Worm (Caenorhabditis elegans): ENCODE measurements around the gene C33H5.16.

Gene C33H5.16

ce11 chrIV:7794709-7795108, 8.4 kb downstream of the C33H5.16 start, which contains the start of gene ntp-1:
Gene ntp-1, minus strand, starts transcription at chrIV:7794809.
- no peak for TF ChIP-seq pha-4 (tag; optimal IDR thresholded peaks at IDR 0.05)
- TF ChIP-seq B0019.2 (GFP tag; conservative IDR thresholded peaks at IDR 0.05): no peak
- TF ChIP-seq tlf-1 (GFP tag; optimal IDR thresholded peaks at IDR 0.05): no peak

ce11 chrIV:7791821-7792446, 11.2 kb downstream of the C33H5.16 start, which contains the start of gene C33H5.13:
Gene C33H5.13, minus strand, starts transcription at chrIV:7792263.
- TF ChIP-seq F39B2.1 (GFP tag; IDR thresholded peaks at IDR 0.05) (no peak), nhr-90 (tag; optimal IDR thresholded peaks at IDR 0.05) (no peak), egl-18 (GFP tag; IDR thresholded peaks at IDR 0.05) (no peak), nhr-80 (tag; optimal IDR thresholded peaks at IDR 0.05) (peak; percentile 66), snpc-1.1 (tag; optimal IDR thresholded peaks at IDR 0.05; ENCODE audit: insufficient read depth) (no peak), ZK185.1 (tag; optimal IDR thresholded peaks at IDR 0.05; ENCODE audit: poor library complexity, severe bottlenecking) (peak; percentile 12), dpl-1 (GFP tag; optimal IDR thresholded peaks at IDR 0.05) (no peak), Y53G8AR.9 (GFP tag; conservative IDR thresholded peaks at IDR 0.05) (0 out of 2 replicates have a peak, but pooled peaks have one; percentile 60), repo-1 (tag; optimal IDR thresholded peaks at IDR 0.05) (no peak), snpc-3.4 (tag; optimal IDR thresholded peaks at IDR 0.05) (no peak), aptf-2 (GFP tag; conservative IDR thresholded peaks at IDR 0.05) (no peak), ztf-6 (GFP tag; IDR thresholded peaks at IDR 0.05) (no peak), attf-5 (GFP tag; optimal IDR thresholded peaks at IDR 0.05) (no peak), hmg-1.2 (GFP tag; IDR thresholded peaks at IDR 0.05) (no peak), him-1 (tag; optimal IDR thresholded peaks at IDR 0.05) (no peak), cebp-1 (GFP tag; IDR thresholded peaks at IDR 0.05) (no peak), cebp-1 (tag; optimal IDR thresholded peaks at IDR 0.05) (peak; percentile 28), tlf-1 (GFP tag; optimal IDR thresholded peaks at IDR 0.05) (no peak), Y53F4B.3 (GFP tag; IDR thresholded peaks at IDR 0.05) (no peak), xnd-1 (tag; optimal IDR thresholded peaks at IDR 0.05) (no peak)

ce11 chrIV:7790801-7791588, 12.2 kb downstream of the C33H5.16 start, which contains the start of gene rsp-6:
Gene rsp-6, minus strand, starts transcription at chrIV:7791229.
- peak; percentile 85 for TF ChIP-seq ekl-4 (GFP tag; IDR thresholded peaks at IDR 0.05)
- peak; percentile 67; the same call in 1 of the 2 replicates for TF ChIP-seq hsf-1 (GFP tag; IDR thresholded peaks at IDR 0.05)
- peak; percentile 30; the same call in 1 of the 2 replicates for TF ChIP-seq attf-3 (GFP tag; conservative IDR thresholded peaks at IDR 0.05)
- no peak for TF ChIP-seq hlh-26 (GFP tag; conservative IDR thresholded peaks at IDR 0.05)
- TF ChIP-seq mxl-1 (tag; optimal IDR thresholded peaks at IDR 0.05): no peak
- TF ChIP-seq lsl-1 (GFP tag; optimal IDR thresholded peaks at IDR 0.05): peak; percentile 96
- peak; percentile 63 for TF ChIP-seq lin-40 (tag; optimal IDR thresholded peaks at IDR 0.05)
- TF ChIP-seq ztf-26 (tag; optimal IDR thresholded peaks at IDR 0.05): no peak
- TF ChIP-seq mcd-1 (GFP tag; IDR thresholded peaks at IDR 0.05): peak; percentile 83
- TF ChIP-seq F57A8.1 (GFP tag; optimal IDR thresholded peaks at IDR 0.05): no peak
- TF ChIP-seq ztf-6 (GFP tag; IDR thresholded peaks at IDR 0.05): no peak
- TF ChIP-seq repo-1 (tag; optimal IDR thresholded peaks at IDR 0.05): no peak
- peak; percentile 66 for TF ChIP-seq B0336.3 (GFP tag; IDR thresholded peaks at IDR 0.05)
- peak; percentile 61 for TF ChIP-seq ceh-100 (GFP tag; IDR thresholded peaks at IDR 0.05)
- 0 out of 2 replicates have a peak, but pooled peaks have one; percentile 43 for TF ChIP-seq nhr-120 (GFP tag; IDR thresholded peaks at IDR 0.05)
- TF ChIP-seq attf-6 (GFP tag; IDR thresholded peaks at IDR 0.05): no peak; the same call in 1 of the 2 replicates
- no peak for TF ChIP-seq somi-1 (GFP tag; optimal IDR thresholded peaks at IDR 0.05)
- TF ChIP-seq akir-1 (GFP tag; optimal IDR thresholded peaks at IDR 0.05): no peak
- peak; percentile 77 for TF ChIP-seq lin-26 (GFP tag; IDR thresholded peaks at IDR 0.05)
- peak; percentile 43; the same call in 1 of the 2 replicates for TF ChIP-seq C17E4.6 (GFP tag; IDR thresholded peaks at IDR 0.05)
- peak; percentile 73 for TF ChIP-seq K12H6.12 (tag; optimal IDR thresholded peaks at IDR 0.05)
- TF ChIP-seq atf-7 (tag; optimal IDR thresholded peaks at IDR 0.05): no peak
- TF ChIP-seq egl-44 (GFP tag; IDR thresholded peaks at IDR 0.05): no peak
- no peak for TF ChIP-seq ceh-58 (GFP tag; IDR thresholded peaks at IDR 0.05)
